Worm (Caenorhabditis elegans) whole organism, young adult: ENCODE data around the gene fbxb-112.
"Not testable (repeated sequence)": the region's sequence is repeated elsewhere in the genome, so short reads cannot be mapped to it uniquely, and the experiment has no call there.

Experiments used
- B0019.2 ChIP-seq: fragments of 200-800 bp; sonication (Bioruptor generic); conservative IDR thresholded peaks from 2 replicates; pipeline ENCODE4 v1.3.6; 2022; ENCODE audit warnings: missing genetic modification reagents, missing genetic modification characterization, missing compliant biosample characterization
- B0261.1 ChIP-seq: sonication (generic microtip); optimal IDR thresholded peaks from 2 replicates; lab custom pipeline; 2016; ENCODE audit warnings: mild to moderate bottlenecking, missing genetic modification characterization, moderate library complexity, missing compliant biosample characterization
- C06A6.2 ChIP-seq: fragments of 200-800 bp; sonication (Bioruptor generic); conservative IDR thresholded peaks from 2 replicates; pipeline ENCODE4 v1.3.6; 2022; ENCODE audit warnings: missing genetic modification characterization, missing compliant biosample characterization
- C17E4.6 ChIP-seq: fragments of 200-800 bp; sonication (Bioruptor generic); IDR thresholded peaks from 2 replicates; pipeline ENCODE4 v1.3.6; 2022; ENCODE audit warnings: missing genetic modification reagents, missing genetic modification characterization, missing compliant biosample characterization
- D2030.7 ChIP-seq: fragments of 200-800 bp; sonication (Bioruptor generic); IDR thresholded peaks from 2 replicates; pipeline ENCODE4 v1.3.6; 2022; ENCODE audit warnings: missing genetic modification reagents, missing genetic modification characterization, missing compliant biosample characterization
- F33H1.4 ChIP-seq: fragments of 200-800 bp; sonication (Bioruptor generic); IDR thresholded peaks from 2 replicates; pipeline ENCODE4 v1.3.6; 2022; ENCODE audit warnings: missing genetic modification reagents, missing genetic modification characterization, missing compliant biosample characterization
- F52B5.7 ChIP-seq: sonication (generic microtip); optimal IDR thresholded peaks from 2 replicates; lab custom pipeline; 2016; ENCODE audit warnings: mild to moderate bottlenecking, missing genetic modification characterization, missing compliant biosample characterization
- F55B11.4 ChIP-seq: sonication (generic microtip); optimal IDR thresholded peaks from 2 replicates; lab custom pipeline; 2016; ENCODE audit warnings: missing compliant biosample characterization, missing genetic modification characterization, borderline replicate concordance; ENCODE audit not compliant: insufficient read depth
- K11D2.4 ChIP-seq: fragments of 200-800 bp; sonication (Bioruptor generic); IDR thresholded peaks from 2 replicates; pipeline ENCODE4 v1.3.6; 2022; ENCODE audit warnings: missing genetic modification reagents, missing genetic modification characterization, missing compliant biosample characterization
- Y67H2A.10 ChIP-seq: fragments of 200-800 bp; sonication (Bioruptor generic); conservative IDR thresholded peaks from 2 replicates; pipeline ENCODE4 v1.3.6; 2022; ENCODE audit warnings: missing genetic modification reagents, missing genetic modification characterization, missing compliant biosample characterization
- ZK185.1 ChIP-seq: sonication (generic microtip); optimal IDR thresholded peaks from 2 replicates; lab custom pipeline; 2016; ENCODE audit warnings: mild to moderate bottlenecking, missing genetic modification characterization, missing compliant biosample characterization; ENCODE audit not compliant: poor library complexity, severe bottlenecking
- ama-1 ChIP-seq, 3 experiments: fragments of 150-350 bp in 1 of 3; sonication (generic microtip) in 2 of 3; optimal IDR thresholded peaks; 2 replicates each; lab custom pipeline; 2014 to 2018; ENCODE audit warnings: missing biosample characterization in 2 of 3, missing genetic modification characterization in 2 of 3, missing genetic modification reagents in 2 of 3
- attf-3 ChIP-seq: fragments of 200-800 bp; sonication (Bioruptor generic); conservative IDR thresholded peaks from 2 replicates; pipeline ENCODE4 v1.3.6; 2022; ENCODE audit warnings: missing genetic modification reagents, missing genetic modification characterization, missing compliant biosample characterization
- attf-5 ChIP-seq: fragments of 200-800 bp; sonication (Bioruptor generic); optimal IDR thresholded peaks from 2 replicates; lab custom pipeline; 2018; ENCODE audit warnings: mild to moderate bottlenecking, missing genetic modification characterization, missing compliant biosample characterization
- cebp-1 ChIP-seq, 2 experiments: fragments of 200-800 bp in 1 of 2; sonication (Bioruptor generic) in 1 of 2; sonication (generic microtip) in 1 of 2; IDR thresholded peaks in 1 of 2; optimal IDR thresholded peaks in 1 of 2; 2 replicates each; pipeline versions ENCODE4 v1.3.6 to Lab custom; 2017 to 2022; ENCODE audit warnings: missing compliant biosample characterization in 2 of 2, missing genetic modification characterization in 2 of 2, mild to moderate bottlenecking in 1 of 2, missing genetic modification reagents in 1 of 2, moderate library complexity in 1 of 2
- ceh-100 ChIP-seq: fragments of 200-800 bp; sonication (Bioruptor generic); IDR thresholded peaks from 2 replicates; pipeline ENCODE4 v1.3.6; 2022; ENCODE audit warnings: missing genetic modification reagents, missing genetic modification characterization, missing compliant biosample characterization
- ceh-27 ChIP-seq: fragments of 200-800 bp; sonication (Bioruptor generic); optimal IDR thresholded peaks from 2 replicates; lab custom pipeline; 2018; ENCODE audit warnings: mild to moderate bottlenecking, missing genetic modification characterization, moderate library complexity, missing compliant biosample characterization
- ceh-91 ChIP-seq: fragments of 200-800 bp; sonication (Bioruptor generic); IDR thresholded peaks from 2 replicates; pipeline ENCODE4 v1.3.6; 2022; ENCODE audit warnings: missing genetic modification reagents, missing genetic modification characterization, missing compliant biosample characterization
- die-1 ChIP-seq: sonication (generic microtip); optimal IDR thresholded peaks from 2 replicates; lab custom pipeline; 2016; ENCODE audit warnings: missing genotype, mild to moderate bottlenecking, missing genetic modification characterization, missing compliant biosample characterization
- dox-1 ChIP-seq: fragments of 200-800 bp; sonication (Bioruptor generic); IDR thresholded peaks from 2 replicates; pipeline ENCODE4 v1.3.6; 2022; ENCODE audit warnings: missing genetic modification reagents, missing genetic modification characterization, missing compliant biosample characterization
- egl-18 ChIP-seq: fragments of 200-800 bp; sonication (Bioruptor generic); IDR thresholded peaks from 2 replicates; pipeline ENCODE4 v1.3.6; 2022; ENCODE audit warnings: missing genetic modification reagents, missing genetic modification characterization, missing compliant biosample characterization
- egrh-3 ChIP-seq: fragments of 200-800 bp; sonication (Bioruptor generic); IDR thresholded peaks from 2 replicates; pipeline ENCODE4 v1.3.6; 2022; ENCODE audit warnings: missing genetic modification reagents, missing genetic modification characterization, missing compliant biosample characterization
- ekl-4 ChIP-seq: fragments of 200-800 bp; sonication (Bioruptor generic); IDR thresholded peaks from 2 replicates; pipeline ENCODE4 v1.3.6; 2022; ENCODE audit warnings: missing genetic modification reagents, missing genetic modification characterization, missing compliant biosample characterization
- hmg-1.2 ChIP-seq: fragments of 200-800 bp; sonication (Bioruptor generic); IDR thresholded peaks from 2 replicates; pipeline ENCODE4 v1.3.6; 2022; ENCODE audit warnings: missing genetic modification reagents, missing genetic modification characterization, missing compliant biosample characterization
- let-526 ChIP-seq: fragments of 200-800 bp; sonication (Bioruptor generic); IDR thresholded peaks from 2 replicates; pipeline ENCODE4 v1.3.6; 2022; ENCODE audit warnings: missing genetic modification reagents, missing genetic modification characterization, missing compliant biosample characterization
- lin-35 ChIP-seq, 3 experiments: fragments of 150-350 bp in 2 of 3; sonication (generic microtip) in 1 of 3; optimal IDR thresholded peaks; 2 replicates each; lab custom pipeline; 2014 to 2018; ENCODE audit warnings: missing biosample characterization in 3 of 3, missing genetic modification characterization in 3 of 3, missing genetic modification reagents in 3 of 3
- lin-40 ChIP-seq: sonication (generic microtip); optimal IDR thresholded peaks from 2 replicates; lab custom pipeline; 2016; ENCODE audit warnings: missing genetic modification characterization, mild to moderate bottlenecking, missing compliant biosample characterization, missing genotype, missing genetic modification reagents
- lin-54 ChIP-seq: fragments of 200-800 bp; sonication (Bioruptor generic); optimal IDR thresholded peaks from 2 replicates; lab custom pipeline; 2018; ENCODE audit warnings: mild to moderate bottlenecking, missing genetic modification characterization, missing compliant biosample characterization
- lsl-1 ChIP-seq: fragments of 200-800 bp; sonication (Bioruptor generic); optimal IDR thresholded peaks from 2 replicates; lab custom pipeline; 2018; ENCODE audit warnings: mild to moderate bottlenecking, missing genetic modification characterization, moderate library complexity, missing compliant biosample characterization
- lsy-27 ChIP-seq: sonication (generic microtip); optimal IDR thresholded peaks from 2 replicates; lab custom pipeline; 2017; ENCODE audit warnings: missing genetic modification characterization, mild to moderate bottlenecking, missing compliant biosample characterization, antibody characterized with exemption, missing genotype, borderline replicate concordance; ENCODE audit not compliant: insufficient read depth
- madf-6 ChIP-seq: fragments of 200-800 bp; sonication (Bioruptor generic); IDR thresholded peaks from 2 replicates; pipeline ENCODE4 v1.3.6; 2022; ENCODE audit warnings: missing genetic modification reagents, missing genetic modification characterization, missing compliant biosample characterization
- madf-8 ChIP-seq: fragments of 200-800 bp; sonication (Bioruptor generic); conservative IDR thresholded peaks from 2 replicates; pipeline ENCODE4 v1.3.6; 2022; ENCODE audit warnings: missing genetic modification reagents, missing genetic modification characterization, missing compliant biosample characterization
- mcd-1 ChIP-seq: fragments of 200-800 bp; sonication (Bioruptor generic); IDR thresholded peaks from 2 replicates; pipeline ENCODE4 v1.3.6; 2022; ENCODE audit warnings: missing genetic modification reagents, missing genetic modification characterization, missing compliant biosample characterization
- nfyb-1 ChIP-seq: fragments of 200-800 bp; sonication (Bioruptor generic); IDR thresholded peaks from 2 replicates; pipeline ENCODE4 v1.3.6; 2022; ENCODE audit warnings: missing genetic modification reagents, missing genetic modification characterization, missing compliant biosample characterization
- nhr-90 ChIP-seq: sonication (generic microtip); optimal IDR thresholded peaks from 2 replicates; lab custom pipeline; 2016; ENCODE audit warnings: missing genotype, mild to moderate bottlenecking, missing genetic modification characterization, missing compliant biosample characterization
- pbrm-1 ChIP-seq: fragments of 200-800 bp; sonication (Bioruptor generic); IDR thresholded peaks from 2 replicates; pipeline ENCODE4 v1.3.6; 2022; ENCODE audit warnings: missing genetic modification reagents, missing genetic modification characterization, missing compliant biosample characterization
- rcor-1 ChIP-seq: fragments of 200-800 bp; sonication (Bioruptor generic); IDR thresholded peaks from 2 replicates; pipeline ENCODE4 v1.3.6; 2022; ENCODE audit warnings: missing genetic modification reagents, missing genetic modification characterization, missing compliant biosample characterization
- rec-8 ChIP-seq, 2 experiments: sonication (generic microtip); optimal IDR thresholded peaks; 2 replicates each; lab custom pipeline; 2016; ENCODE audit warnings: mild to moderate bottlenecking in 2 of 2, missing genetic modification characterization in 2 of 2, missing genetic modification reagents in 2 of 2, missing genotype in 2 of 2, missing biosample characterization in 1 of 2, missing compliant biosample characterization in 1 of 2, moderate library complexity in 1 of 2
- snpc-1.1 ChIP-seq: sonication (generic microtip); optimal IDR thresholded peaks from 2 replicates; lab custom pipeline; 2017; ENCODE audit warnings: missing genetic modification characterization, mild to moderate bottlenecking, missing compliant biosample characterization, antibody characterized with exemption, moderate library complexity, missing genotype, missing genetic modification reagents; ENCODE audit not compliant: insufficient read depth
- snpc-4 ChIP-seq, 5 experiments: fragments of 150-350 bp in 1 of 5; sonication (generic microtip) in 4 of 5; optimal IDR thresholded peaks; 2 replicates each; lab custom pipeline; 2014 to 2018; ENCODE audit warnings: missing genetic modification characterization in 5 of 5, missing biosample characterization in 3 of 5, antibody characterized with exemption in 2 of 5, mild to moderate bottlenecking in 2 of 5, missing compliant biosample characterization in 2 of 5, missing genotype in 2 of 5, moderate library complexity in 2 of 5, missing genetic modification reagents in 1 of 5
- somi-1 ChIP-seq: fragments of 200-800 bp; sonication (Bioruptor generic); optimal IDR thresholded peaks from 2 replicates; lab custom pipeline; 2018; ENCODE audit warnings: mild to moderate bottlenecking, missing genetic modification characterization, missing compliant biosample characterization
- tbp1 ChIP-seq: fragments of 200-800 bp; sonication (Bioruptor generic); optimal IDR thresholded peaks from 2 replicates; lab custom pipeline; 2018; ENCODE audit warnings: mild to moderate bottlenecking, missing genetic modification characterization, missing compliant biosample characterization
- ztf-26 ChIP-seq: sonication (generic microtip); optimal IDR thresholded peaks from 2 replicates; lab custom pipeline; 2017; ENCODE audit warnings: missing genetic modification characterization, missing compliant biosample characterization

Gene fbxb-112

DNA sequence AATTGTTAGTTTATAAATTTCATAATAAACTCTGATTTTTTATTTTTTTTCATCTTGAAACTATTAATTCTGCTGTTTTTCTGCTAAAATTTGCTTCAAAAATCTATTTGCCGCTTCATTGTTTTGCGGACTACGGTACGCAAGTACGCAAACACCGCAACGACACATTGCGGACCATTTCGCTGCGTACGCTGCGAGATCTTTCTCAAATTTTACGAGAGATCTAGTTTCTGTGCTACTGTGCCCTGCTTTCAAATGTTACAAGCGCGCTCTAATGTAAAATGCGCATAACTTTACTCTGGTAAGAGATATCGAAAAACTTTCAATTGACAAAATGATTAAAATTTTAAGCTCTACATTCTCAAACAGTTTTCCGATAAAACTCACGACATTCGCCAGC lies 32.6 kb downstream of the fbxb-112 start:
- TF ChIP-seq rcor-1 (GFP tag; lab: Robert Waterston, UW) (peak; percentile 55), lin-54 (GFP tag; lab: Kevin White, UChicago) (peak; percentile 54), hmg-1.2 (GFP tag; lab: Robert Waterston, UW) (peak; percentile 94), lin-40 (peak; percentile 68), egrh-3 (GFP tag; lab: Robert Waterston, UW) (0 out of 2 replicates have a peak, but pooled peaks have one; percentile 17), D2030.7 (peak; percentile 62), attf-3 (GFP tag; lab: Robert Waterston, UW) (peak; percentile 71), Y67H2A.10 (GFP tag; lab: Robert Waterston, UW) (0 out of 2 replicates have a peak, but pooled peaks have one; percentile 9), ceh-27 (GFP tag; lab: Kevin White, UChicago) (peak; percentile 72), egl-18 (GFP tag; lab: Robert Waterston, UW) (peak; percentile 68; the same call in 1 of the 2 replicates), C17E4.6 (GFP tag; lab: Robert Waterston, UW) (0 out of 2 replicates have a peak, but pooled peaks have one; percentile 20), let-526 (GFP tag; lab: Robert Waterston, UW) (peak; percentile 52; the same call in 1 of the 2 replicates), lin-35 (GFP tag; optimal IDR thresholded peaks at IDR 0.05; lab: Kevin White, UChicago) (peak in 1 of 3 experiments; percentile 62), pbrm-1 (GFP tag; lab: Robert Waterston, UW) (peak; percentile 74; the same call in 1 of the 2 replicates), mcd-1 (GFP tag; lab: Robert Waterston, UW) (peak; percentile 96), B0261.1 (tag; lab: Kevin White, UChicago) (peak; percentile 42), cebp-1 (GFP tag; IDR thresholded peaks at IDR 0.05; lab: Robert Waterston, UW) (peak; percentile 58), cebp-1 (tag; optimal IDR thresholded peaks at IDR 0.05; lab: Kevin White, UChicago) (peak; percentile 62), B0019.2 (GFP tag; lab: Robert Waterston, UW) (peak; percentile 51; the same call in 1 of the 2 replicates), madf-8 (GFP tag; lab: Robert Waterston, UW) (0 out of 2 replicates have a peak, but pooled peaks have one; percentile 14), snpc-4 (tag; optimal IDR thresholded peaks at IDR 0.05; lab: Kevin White, UChicago) (peak in 2 of 4 experiments; percentile 23 to 43), ceh-100 (peak; percentile 68), tbp1 (GFP tag; lab: Kevin White, UChicago) (peak; percentile 47), ekl-4 (GFP tag; lab: Robert Waterston, UW) (peak; percentile 60; the same call in 1 of the 2 replicates), ztf-26 (tag; lab: Kevin White, UChicago) (peak; percentile 5), C06A6.2 (GFP tag; lab: Robert Waterston, UW) (peak; percentile 81), nfyb-1 (peak; percentile 84), ZK185.1 (tag; lab: Kevin White, UChicago) (peak; percentile 51), ceh-91 (peak; percentile 38; the same call in 1 of the 2 replicates), madf-6 (GFP tag; lab: Robert Waterston, UW) (peak; percentile 52), lsl-1 (GFP tag; lab: Kevin White, UChicago) (peak; percentile 63), F33H1.4 (GFP tag; lab: Robert Waterston, UW) (peak; percentile 50; the same call in 1 of the 2 replicates), attf-5 (GFP tag; lab: Kevin White, UChicago) (peak; percentile 79), dox-1 (GFP tag; lab: Robert Waterston, UW) (peak; percentile 76), K11D2.4 (GFP tag; lab: Robert Waterston, UW) (peak; percentile 90)
- not testable (repeated sequence) for TF ChIP-seq snpc-4 (GFP tag; optimal IDR thresholded peaks at IDR 0.05; lab: Kevin White, UChicago)

ce11 chrII:3524097-3524496 lies 33.2 kb downstream of the fbxb-112 start, which contains the start of gene col-72:
col-72 (minus strand) TSS chrII:3524197.
- no peak for TF ChIP-seq lsy-27 (tag; lab: Kevin White, UChicago)
- TF ChIP-seq lsl-1 (GFP tag; lab: Kevin White, UChicago), result no peak
- no peak for TF ChIP-seq somi-1
- no peak for TF ChIP-seq lin-54 (GFP tag; lab: Kevin White, UChicago)
- no peak for TF ChIP-seq snpc-1.1 (tag; lab: Kevin White, UChicago)
- no peak for TF ChIP-seq F52B5.7 (tag; lab: Kevin White, UChicago)
- no peak for TF ChIP-seq egrh-3 (GFP tag; lab: Robert Waterston, UW)
- TF ChIP-seq rec-8 (tag; optimal IDR thresholded peaks at IDR 0.05; lab: Kevin White, UChicago), result no peak
- TF ChIP-seq nhr-90 (tag; lab: Kevin White, UChicago), result no peak
- no peak for TF ChIP-seq ama-1 (optimal IDR thresholded peaks at IDR 0.05; lab: Kevin White, UChicago)
- no peak for TF ChIP-seq ama-1 (GFP tag; optimal IDR thresholded peaks at IDR 0.05; lab: Kevin White, UChicago)
- TF ChIP-seq pbrm-1 (GFP tag; lab: Robert Waterston, UW), result no peak
- TF ChIP-seq F55B11.4 (tag; lab: Kevin White, UChicago), result no peak
- no peak for TF ChIP-seq cebp-1 (GFP tag; IDR thresholded peaks at IDR 0.05; lab: Robert Waterston, UW)
- no peak for TF ChIP-seq cebp-1 (tag; optimal IDR thresholded peaks at IDR 0.05; lab: Kevin White, UChicago)
- no peak for TF ChIP-seq die-1
